Fruit fly (Drosophila melanogaster) whole organism, prepupa: Measurements from ENCODE around the gene CG10654.

ENCODE experiments used
- CG3919 ChIP-seq: fragments of 200-800 bp; sonication (Bioruptor generic); optimal IDR thresholded peaks from 3 replicates; lab custom pipeline; 2016; ENCODE audit warnings: missing biosample characterization, missing genetic modification characterization
- pdm3 ChIP-seq: fragments of 200-800 bp; sonication (Bioruptor generic); optimal IDR thresholded peaks from 3 replicates; lab custom pipeline; 2016; ENCODE audit warnings: missing biosample characterization, missing genetic modification characterization

- no peak for TF ChIP-seq pdm3 (GFP tag; lab: Kevin White, UChicago)
- no peak for TF ChIP-seq CG3919 (GFP tag; lab: Kevin White, UChicago)
Measured at dm6 chr3L:12494273-12494672, 13.4 kb downstream of the CG10654 start.
